Fruit fly (Drosophila melanogaster): ENCODE measurements around the gene CG34280.

Gene CG34280

DNA sequence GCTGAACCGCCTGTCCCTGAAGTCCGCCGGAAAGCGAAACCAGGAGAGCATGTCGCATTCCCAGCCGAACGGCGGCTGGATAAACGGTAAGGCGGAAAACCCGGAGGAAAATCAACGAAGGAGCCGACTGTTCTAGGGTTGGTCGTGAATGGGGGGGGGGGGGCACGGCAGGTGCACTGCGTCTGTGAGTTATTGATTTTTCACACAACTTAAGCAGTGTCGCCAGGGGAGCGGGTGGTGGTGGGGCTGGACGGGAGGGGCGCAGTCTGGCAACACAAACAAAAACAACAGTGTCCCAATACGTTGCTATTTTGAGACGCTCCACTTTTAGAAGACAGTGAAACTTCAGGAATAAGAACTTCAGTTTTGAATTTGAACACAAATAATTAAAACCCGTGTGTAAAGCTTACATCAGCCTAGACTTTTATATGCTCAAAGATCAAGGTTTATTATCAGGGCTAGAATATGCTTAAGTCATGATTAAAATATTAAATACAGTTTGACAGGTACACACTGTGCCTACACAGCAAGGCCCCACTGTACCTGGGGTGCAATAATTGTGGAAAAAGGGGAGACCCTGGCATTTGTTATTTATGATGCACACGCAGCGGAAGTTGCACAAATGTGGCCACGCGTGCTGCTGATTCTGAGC, 17.2 kb downstream of the CG34280 start (continued):
- TF ChIP-seq pan (optimal IDR thresholded peaks at IDR 0.05) (no peak), pan (GFP tag; optimal IDR thresholded peaks at IDR 0.05 in 1 of 2, IDR thresholded peaks at IDR 0.05 in 1 of 2) (peak in 1 of 2 experiments; percentile 76), yki (optimal IDR thresholded peaks at IDR 0.05) (no peak), Mad (GFP tag; optimal IDR thresholded peaks at IDR 0.05) (no peak), HLH4C (GFP tag; IDR thresholded peaks at IDR 0.05; ENCODE audit: partially characterized antibody) (no peak), B-H1 (GFP tag; IDR thresholded peaks at IDR 0.05) (peak; percentile 74), ash1 (GFP tag; optimal IDR thresholded peaks at IDR 0.05) (no peak), CG11695 (GFP tag; IDR thresholded peaks at IDR 0.05) (peak; percentile 61; the same call in 1 of the 3 replicates), repo (GFP tag; optimal IDR thresholded peaks at IDR 0.05) (peak; percentile 23), CG10979 (tag; optimal IDR thresholded peaks at IDR 0.05) (peak; percentile 80), kni (GFP tag; optimal IDR thresholded peaks at IDR 0.05) (peak; percentile 11), CG9817 (tag; optimal IDR thresholded peaks at IDR 0.05) (peak; percentile 58), HLHmδ (GFP tag; optimal IDR thresholded peaks at IDR 0.05) (no peak), tup (GFP tag; optimal IDR thresholded peaks at IDR 0.05) (no peak), sim (GFP tag; IDR thresholded peaks at IDR 0.05) (peak; percentile 62), CG4730 (GFP tag; IDR thresholded peaks at IDR 0.05) (peak; percentile 35; the same call in 1 of the 2 replicates), CG14667 (GFP tag; IDR thresholded peaks at IDR 0.05) (peak; percentile 72), CG6689 (GFP tag; IDR thresholded peaks at IDR 0.05) (peak; percentile 74), Gsc (GFP tag; IDR thresholded peaks at IDR 0.05) (peak; percentile 55; the same call in 1 of the 2 replicates), CG4707 (GFP tag; optimal IDR thresholded peaks at IDR 0.05) (peak; percentile 55), eyg (GFP tag; optimal IDR thresholded peaks at IDR 0.05) (no peak), Antp (GFP tag; optimal IDR thresholded peaks at IDR 0.05) (peak; percentile 55), ems (GFP tag; optimal IDR thresholded peaks at IDR 0.05) (peak; percentile 68), CG9437 (GFP tag; optimal IDR thresholded peaks at IDR 0.05) (peak; percentile 40), Awh (GFP tag; IDR thresholded peaks at IDR 0.05) (peak; percentile 66), sima (GFP tag; optimal IDR thresholded peaks at IDR 0.05) (no peak), dimm (GFP tag; IDR thresholded peaks at IDR 0.05) (0 out of 2 replicates have a peak, but pooled peaks have one; percentile 24), ara (GFP tag; IDR thresholded peaks at IDR 0.05) (peak; percentile 85), chn (GFP tag; optimal IDR thresholded peaks at IDR 0.05) (peak; percentile 59), prd (optimal IDR thresholded peaks at IDR 0.05) (no peak), prd (GFP tag; IDR thresholded peaks at IDR 0.05) (peak; percentile 88), Scr (GFP tag; IDR thresholded peaks at IDR 0.05; ENCODE audit: partially characterized antibody) (no peak), nmo (GFP tag; optimal IDR thresholded peaks at IDR 0.05) (peak; percentile 74), Deaf1 (tag; optimal IDR thresholded peaks at IDR 0.05) (no peak), lab (GFP tag; optimal IDR thresholded peaks at IDR 0.05) (peak; percentile 75), D (optimal IDR thresholded peaks at IDR 0.05) (no peak), D (GFP tag; optimal IDR thresholded peaks at IDR 0.05) (peak; percentile 75), Drgx (GFP tag; IDR thresholded peaks at IDR 0.05) (peak; percentile 87), tap (tag; optimal IDR thresholded peaks at IDR 0.05) (peak; percentile 74), CG14860 (GFP tag; IDR thresholded peaks at IDR 0.05; ENCODE audit: partially characterized antibody) (no peak), Aef1 (GFP tag; IDR thresholded peaks at IDR 0.05) (peak; percentile 57; the same call in 2 of the 3 replicates), vnd (GFP tag; IDR thresholded peaks at IDR 0.05; ENCODE audit: partially characterized antibody) (no peak), lbe (GFP tag; optimal IDR thresholded peaks at IDR 0.05) (peak; percentile 57), jigr1 (GFP tag; IDR thresholded peaks at IDR 0.05) (no peak), CG12071 (GFP tag; optimal IDR thresholded peaks at IDR 0.05) (peak; percentile 67), H2.0 (GFP tag; IDR thresholded peaks at IDR 0.05) (peak; percentile 80), CG10321 (GFP tag; IDR thresholded peaks at IDR 0.05) (no peak), Lim3 (GFP tag; IDR thresholded peaks at IDR 0.05) (peak; percentile 52; the same call in 1 of the 2 replicates), trem (tag; optimal IDR thresholded peaks at IDR 0.05) (peak; percentile 65), CG34376 (GFP tag; optimal IDR thresholded peaks at IDR 0.05) (no peak), Sox102F (GFP tag; optimal IDR thresholded peaks at IDR 0.05) (peak; percentile 81)
